Worm (Caenorhabditis elegans): ENCODE results near the gene srbc-3.

The srbc-3 gene

ce11 chrV:3288134-3288533, 20.1 kb upstream of the srbc-3 start:
- TF ChIP-seq mab-5 (tag; optimal IDR thresholded peaks at IDR 0.05) (no peak), nhr-6 (tag; optimal IDR thresholded peaks at IDR 0.05) (no peak), sem-4 (tag; optimal IDR thresholded peaks at IDR 0.05) (no peak), ztf-1 (GFP tag; conservative IDR thresholded peaks at IDR 0.05) (no peak), sma-9 (GFP tag; optimal IDR thresholded peaks at IDR 0.05) (no peak), sma-9 (tag; optimal IDR thresholded peaks at IDR 0.05) (no peak), unc-39 (tag; optimal IDR thresholded peaks at IDR 0.05) (no peak), fos-1 (tag; optimal IDR thresholded peaks at IDR 0.05) (no peak), elt-3 (tag; optimal IDR thresholded peaks at IDR 0.05) (no peak), nhr-237 (tag; optimal IDR thresholded peaks at IDR 0.05) (no peak), ama-1 (optimal IDR thresholded peaks at IDR 0.05) (no peak)

- TF ChIP-seq lsy-2 (tag; optimal IDR thresholded peaks at IDR 0.05) (no peak), lin-39 (tag; optimal IDR thresholded peaks at IDR 0.05) (no peak), nhr-6 (tag; optimal IDR thresholded peaks at IDR 0.05) (no peak), lin-11 (tag; optimal IDR thresholded peaks at IDR 0.05) (no peak), egl-27 (tag; optimal IDR thresholded peaks at IDR 0.05) (no peak), snpc-4 (tag; optimal IDR thresholded peaks at IDR 0.05) (no peak), nhr-25 (tag; optimal IDR thresholded peaks at IDR 0.05) (no peak), mab-5 (tag; optimal IDR thresholded peaks at IDR 0.05) (no peak), R02D3.7 (tag; optimal IDR thresholded peaks at IDR 0.05) (no peak), nhr-237 (tag; optimal IDR thresholded peaks at IDR 0.05) (no peak), sem-4 (tag; optimal IDR thresholded peaks at IDR 0.05) (no peak), skn-1 (tag; optimal IDR thresholded peaks at IDR 0.05) (no peak), unc-55 (GFP tag; optimal IDR thresholded peaks at IDR 0.05) (no peak), mbf-1 (tag; optimal IDR thresholded peaks at IDR 0.05) (no peak), fos-1 (tag; optimal IDR thresholded peaks at IDR 0.05) (no peak), unc-62 (GFP tag; optimal IDR thresholded peaks at IDR 0.05) (no peak), dmd-4 (tag; optimal IDR thresholded peaks at IDR 0.05) (no peak), ama-1 (optimal IDR thresholded peaks at IDR 0.05) (no peak), unc-39 (tag; optimal IDR thresholded peaks at IDR 0.05) (no peak), nhr-21 (tag; optimal IDR thresholded peaks at IDR 0.05) (no peak)
Observed at ce11 chrV:3289267-3289666, 19.0 kb upstream of the srbc-3 start, which contains the start of gene F35F10.6. F35F10.6 (minus strand) TSS chrV:3289367.

ce11 chrV:3295368-3295767, 12.9 kb upstream of the srbc-3 start:
- TF ChIP-seq Y55F3AM.14 (GFP tag; optimal IDR thresholded peaks at IDR 0.05) (no peak), dmd-4 (tag; optimal IDR thresholded peaks at IDR 0.05) (no peak), lsy-2 (tag; optimal IDR thresholded peaks at IDR 0.05) (no peak), ztf-11 (tag; optimal IDR thresholded peaks at IDR 0.05) (no peak), sma-3 (GFP tag; optimal IDR thresholded peaks at IDR 0.05) (no peak), ceh-82 (tag; optimal IDR thresholded peaks at IDR 0.05) (no peak), alr-1 (tag; optimal IDR thresholded peaks at IDR 0.05) (no peak), peb-1 (tag; optimal IDR thresholded peaks at IDR 0.05) (no peak), aly-2 (tag; optimal IDR thresholded peaks at IDR 0.05) (no peak), C34F6.9 (tag; optimal IDR thresholded peaks at IDR 0.05) (no peak), nhr-12 (tag; optimal IDR thresholded peaks at IDR 0.05) (no peak), mab-5 (tag; optimal IDR thresholded peaks at IDR 0.05) (no peak), R02D3.7 (tag; optimal IDR thresholded peaks at IDR 0.05) (no peak), lin-39 (tag; optimal IDR thresholded peaks at IDR 0.05) (no peak), ztf-4 (tag; optimal IDR thresholded peaks at IDR 0.05) (no peak)

- TF ChIP-seq ceh-82 (tag; optimal IDR thresholded peaks at IDR 0.05) (no peak), ztf-4 (tag; optimal IDR thresholded peaks at IDR 0.05) (no peak), peb-1 (tag; optimal IDR thresholded peaks at IDR 0.05) (no peak), ztf-1 (GFP tag; conservative IDR thresholded peaks at IDR 0.05) (no peak), sem-4 (tag; optimal IDR thresholded peaks at IDR 0.05) (no peak), nhr-12 (tag; optimal IDR thresholded peaks at IDR 0.05) (no peak), C34F6.9 (tag; optimal IDR thresholded peaks at IDR 0.05) (no peak), F13H6.1 (tag; optimal IDR thresholded peaks at IDR 0.05) (no peak), nhr-11 (tag; optimal IDR thresholded peaks at IDR 0.05) (no peak), lsy-2 (tag; optimal IDR thresholded peaks at IDR 0.05) (no peak), R02D3.7 (tag; optimal IDR thresholded peaks at IDR 0.05) (no peak), mdl-1 (tag; optimal IDR thresholded peaks at IDR 0.05) (no peak), snpc-4 (tag; optimal IDR thresholded peaks at IDR 0.05) (no peak), gmeb-1 (tag; optimal IDR thresholded peaks at IDR 0.05) (no peak), ama-1 (optimal IDR thresholded peaks at IDR 0.05) (no peak), sma-3 (GFP tag; optimal IDR thresholded peaks at IDR 0.05) (no peak), nhr-21 (tag; optimal IDR thresholded peaks at IDR 0.05) (no peak), mbf-1 (tag; optimal IDR thresholded peaks at IDR 0.05) (no peak), nhr-10 (tag; optimal IDR thresholded peaks at IDR 0.05) (no peak), unc-62 (GFP tag; optimal IDR thresholded peaks at IDR 0.05) (no peak)
Observed at ce11 chrV:3297764-3298163, 10.5 kb upstream of the srbc-3 start, which contains the start of gene srx-122. srx-122 (minus strand) TSS chrV:3297864.
